Worm (Caenorhabditis elegans): Measurements from ENCODE around the gene pals-29.

pals-29 gene

DNA sequence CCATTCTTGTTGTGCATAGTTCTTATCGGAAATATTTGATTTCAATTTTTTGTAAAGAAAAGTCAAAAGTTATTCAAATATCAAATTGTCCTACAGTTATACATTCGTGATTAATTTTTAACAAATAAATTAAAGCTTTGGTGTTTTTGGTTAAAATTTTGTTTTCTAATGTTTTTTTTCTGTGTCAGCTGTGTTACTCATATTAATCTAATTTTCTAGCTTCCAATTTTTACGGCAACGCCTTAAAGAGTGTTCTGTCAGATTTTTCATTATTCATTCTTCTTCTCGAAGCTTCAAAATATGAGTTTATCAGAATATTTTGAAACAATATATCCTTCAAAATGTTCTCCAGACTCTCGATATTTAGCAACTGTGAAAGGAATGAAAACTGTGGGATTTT lies 18.8 kb downstream of the pals-29 start, which contains the start of gene srh-63:
TSS of gene srh-63 (plus strand) at position 301 of the 400 bp plus-strand sequence.
- TF ChIP-seq tra-4 (tag; optimal IDR thresholded peaks at IDR 0.05) (no peak), pes-1 (GFP tag; IDR thresholded peaks at IDR 0.05) (no peak), tbx-11 (GFP tag; IDR thresholded peaks at IDR 0.05) (no peak), ceh-13 (GFP tag; optimal IDR thresholded peaks at IDR 0.05) (no peak)

- no peak for TF ChIP-seq hnd-1 (tag; optimal IDR thresholded peaks at IDR 0.05)
- no peak for TF ChIP-seq sea-1 (GFP tag; conservative IDR thresholded peaks at IDR 0.05)
- TF ChIP-seq pes-1 (GFP tag; IDR thresholded peaks at IDR 0.05) = no peak
- no peak for TF ChIP-seq B0310.2 (tag; optimal IDR thresholded peaks at IDR 0.05)
- no peak for TF ChIP-seq tbx-37 (GFP tag; conservative IDR thresholded peaks at IDR 0.05)
- no peak for TF ChIP-seq tbx-11 (GFP tag; IDR thresholded peaks at IDR 0.05)
- no peak for TF ChIP-seq scrt-1 (GFP tag; IDR thresholded peaks at IDR 0.05)
- TF ChIP-seq flt-1 (GFP tag; IDR thresholded peaks at IDR 0.05) = no peak
- no peak for TF ChIP-seq hmg-4 (GFP tag; optimal IDR thresholded peaks at IDR 0.05)
- no peak for TF ChIP-seq F13C5.2 (tag; optimal IDR thresholded peaks at IDR 0.05)
- TF ChIP-seq tra-4 (tag; optimal IDR thresholded peaks at IDR 0.05) = no peak
- TF ChIP-seq ceh-13 (GFP tag; optimal IDR thresholded peaks at IDR 0.05) = no peak
These were observed 23.0 kb downstream of the pals-29 start, which contains the start of the genes Y57G11A.2 and T27E7.1 for ce11 chrIV:14519423-14519822. Gene Y57G11A.2, minus strand, starts transcription at chrIV:14519523. Gene T27E7.1, plus strand, starts transcription at chrIV:14519759.

DNA sequence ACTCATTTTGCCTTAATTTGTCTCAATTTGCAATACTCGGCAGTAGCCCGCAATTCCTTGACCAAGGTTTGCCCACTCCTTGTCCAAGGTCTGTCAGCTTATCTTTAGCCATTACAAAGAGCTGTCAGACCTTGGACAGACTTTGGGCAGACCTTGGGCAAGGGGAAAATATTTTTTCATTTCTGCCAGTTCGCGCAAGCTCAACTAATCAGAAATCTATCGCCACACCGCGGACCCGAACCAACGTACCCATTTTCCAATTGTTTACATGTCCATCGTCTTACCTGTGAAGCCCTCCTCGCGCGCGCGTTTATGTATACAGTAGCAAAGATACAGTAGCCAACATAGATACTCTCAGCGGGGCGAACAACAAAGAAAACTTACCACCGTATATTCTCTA lies 27.3 kb downstream of the pals-29 start:
- TF ChIP-seq hmbx-1 (tag; optimal IDR thresholded peaks at IDR 0.05) = no peak
- TF ChIP-seq tbx-11 (GFP tag; IDR thresholded peaks at IDR 0.05) = no peak
- no peak for TF ChIP-seq B0310.2 (tag; optimal IDR thresholded peaks at IDR 0.05)
- TF ChIP-seq pes-1 (GFP tag; IDR thresholded peaks at IDR 0.05) = no peak
- no peak for TF ChIP-seq sea-1 (GFP tag; conservative IDR thresholded peaks at IDR 0.05)
- no peak for TF ChIP-seq scrt-1 (GFP tag; IDR thresholded peaks at IDR 0.05)
- TF ChIP-seq tbx-37 (GFP tag; conservative IDR thresholded peaks at IDR 0.05) = no peak
- TF ChIP-seq aly-1 (tag; optimal IDR thresholded peaks at IDR 0.05) = no peak
- TF ChIP-seq ama-1 (optimal IDR thresholded peaks at IDR 0.05) = no peak
- no peak for TF ChIP-seq ceh-13 (GFP tag; optimal IDR thresholded peaks at IDR 0.05)

- TF ChIP-seq hmg-4 (GFP tag; optimal IDR thresholded peaks at IDR 0.05) (no peak), tbx-11 (GFP tag; IDR thresholded peaks at IDR 0.05) (no peak), hmbx-1 (tag; optimal IDR thresholded peaks at IDR 0.05) (no peak), pes-1 (GFP tag; IDR thresholded peaks at IDR 0.05) (no peak), aly-1 (tag; optimal IDR thresholded peaks at IDR 0.05) (no peak)
These were observed 30.0 kb downstream of the pals-29 start, which contains the start of gene Y57G11A.5 for ce11 chrIV:14512405-14512804. Gene Y57G11A.5, minus strand, starts transcription at chrIV:14512505.

- no peak for TF ChIP-seq pes-1 (GFP tag; IDR thresholded peaks at IDR 0.05)
- no peak for TF ChIP-seq hmbx-1 (tag; optimal IDR thresholded peaks at IDR 0.05)
- no peak for TF ChIP-seq B0310.2 (tag; optimal IDR thresholded peaks at IDR 0.05)
- TF ChIP-seq tra-4 (tag; optimal IDR thresholded peaks at IDR 0.05) = no peak
- no peak for TF ChIP-seq tbx-37 (GFP tag; conservative IDR thresholded peaks at IDR 0.05)
- no peak for TF ChIP-seq ceh-36 (tag; optimal IDR thresholded peaks at IDR 0.05)
- no peak for TF ChIP-seq sea-1 (GFP tag; conservative IDR thresholded peaks at IDR 0.05)
- no peak for TF ChIP-seq ets-7 (tag; optimal IDR thresholded peaks at IDR 0.05)
- no peak for TF ChIP-seq tbx-11 (GFP tag; IDR thresholded peaks at IDR 0.05)
- TF ChIP-seq aly-1 (tag; optimal IDR thresholded peaks at IDR 0.05) = no peak
- no peak for TF ChIP-seq ceh-13 (GFP tag; optimal IDR thresholded peaks at IDR 0.05)
- TF ChIP-seq F13C5.2 (tag; optimal IDR thresholded peaks at IDR 0.05) = no peak
These were observed 35.4 kb downstream of the pals-29 start for ce11 chrIV:14506995-14507394.

DNA sequence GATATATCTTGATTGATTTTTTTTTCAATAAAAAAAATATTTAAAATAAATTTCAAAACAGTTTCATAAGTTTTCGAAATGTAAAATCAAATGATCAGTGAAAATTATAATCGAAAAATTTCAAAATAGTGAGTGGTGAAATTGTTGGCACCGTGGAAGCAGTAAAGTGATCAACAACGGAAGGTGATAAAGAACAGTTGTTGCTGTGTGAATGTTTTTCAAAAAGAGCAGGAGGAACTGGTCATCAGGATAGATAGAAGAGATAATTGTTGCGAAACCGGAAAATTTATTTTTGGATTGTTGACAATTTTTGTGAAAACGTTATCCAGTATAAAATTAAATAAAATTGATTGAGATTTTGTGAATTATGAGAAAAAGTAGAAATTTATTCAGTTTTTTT lies 36.4 kb downstream of the pals-29 start:
- TF ChIP-seq tbx-37 (GFP tag; conservative IDR thresholded peaks at IDR 0.05) = no peak
- no peak for TF ChIP-seq tra-4 (tag; optimal IDR thresholded peaks at IDR 0.05)
- no peak for TF ChIP-seq hmg-4 (GFP tag; optimal IDR thresholded peaks at IDR 0.05)
- no peak for TF ChIP-seq flt-1 (GFP tag; IDR thresholded peaks at IDR 0.05)
- TF ChIP-seq scrt-1 (GFP tag; IDR thresholded peaks at IDR 0.05) = no peak

- TF ChIP-seq aly-1 (tag; optimal IDR thresholded peaks at IDR 0.05) (no peak), pes-1 (GFP tag; IDR thresholded peaks at IDR 0.05) (no peak)
These were observed 37.4 kb downstream of the pals-29 start, which contains the start of gene tag-273 for ce11 chrIV:14505066-14505465. Gene tag-273, minus strand, starts transcription at chrIV:14505166.

ce11 chrIV:14496494-14496893 lies 45.9 kb downstream of the pals-29 start:
- TF ChIP-seq scrt-1 (GFP tag; IDR thresholded peaks at IDR 0.05) (0 out of 2 replicates have a peak, but pooled peaks have one; percentile 13), F13C5.2 (tag; optimal IDR thresholded peaks at IDR 0.05) (no peak)

- no peak for TF ChIP-seq ceh-13 (GFP tag; optimal IDR thresholded peaks at IDR 0.05)
These were observed 46.9 kb downstream of the pals-29 start for ce11 chrIV:14495474-14495873.

ce11 chrIV:14491135-14491534 lies 51.3 kb downstream of the pals-29 start:
- TF ChIP-seq pes-1 (GFP tag; IDR thresholded peaks at IDR 0.05) = no peak
- no peak for TF ChIP-seq tbx-37 (GFP tag; conservative IDR thresholded peaks at IDR 0.05)
- no peak for TF ChIP-seq tra-4 (tag; optimal IDR thresholded peaks at IDR 0.05)
- TF ChIP-seq hmg-4 (GFP tag; optimal IDR thresholded peaks at IDR 0.05) = no peak
- TF ChIP-seq F13C5.2 (tag; optimal IDR thresholded peaks at IDR 0.05) = no peak
- TF ChIP-seq tbx-11 (GFP tag; IDR thresholded peaks at IDR 0.05) = no peak
- no peak for TF ChIP-seq aly-1 (tag; optimal IDR thresholded peaks at IDR 0.05)
